Worm (Caenorhabditis elegans): ENCODE data around the gene K03B8.6.

DNA sequence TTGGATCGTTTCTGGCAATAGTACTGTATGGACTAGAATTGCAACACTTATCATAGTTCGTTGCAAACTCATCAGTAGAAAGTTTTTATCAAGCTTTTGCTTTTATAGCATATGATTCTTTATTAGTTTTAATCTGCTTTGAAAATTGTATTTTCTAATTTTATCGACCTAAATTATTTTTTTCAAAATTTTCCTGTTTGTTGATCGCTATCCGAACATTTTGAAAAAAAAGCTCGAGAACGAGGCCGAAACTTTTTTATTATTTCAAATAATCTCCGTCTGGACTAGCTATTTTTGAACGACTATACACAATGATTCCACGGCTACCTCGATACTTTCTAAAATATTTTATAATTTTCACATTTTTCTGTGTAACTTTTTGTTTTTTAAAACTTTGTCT is 21.0 kb upstream of the K03B8.6 start, which contains the start of gene F55C10.4:
- no peak for TF ChIP-seq snpc-4 (tag; optimal IDR thresholded peaks at IDR 0.05)
- TF ChIP-seq ama-1 (optimal IDR thresholded peaks at IDR 0.05), result no peak
- no peak for TF ChIP-seq lin-13 (GFP tag; optimal IDR thresholded peaks at IDR 0.05)
- no peak for TF ChIP-seq skn-1 (tag; optimal IDR thresholded peaks at IDR 0.05)
- TF ChIP-seq ceh-16 (tag; optimal IDR thresholded peaks at IDR 0.05), result no peak
- TF ChIP-seq nhr-237 (tag; optimal IDR thresholded peaks at IDR 0.05), result no peak
- TF ChIP-seq mdl-1 (tag; optimal IDR thresholded peaks at IDR 0.05), result no peak
- TF ChIP-seq elt-1 (tag; optimal IDR thresholded peaks at IDR 0.05), result no peak
- TF ChIP-seq sma-9 (GFP tag; optimal IDR thresholded peaks at IDR 0.05), result no peak
- TF ChIP-seq sma-9 (tag; optimal IDR thresholded peaks at IDR 0.05), result no peak
- no peak for TF ChIP-seq ztf-11 (tag; optimal IDR thresholded peaks at IDR 0.05)
- no peak for TF ChIP-seq ztf-4 (tag; optimal IDR thresholded peaks at IDR 0.05)
- TF ChIP-seq nhr-25 (tag; optimal IDR thresholded peaks at IDR 0.05), result no peak
- no peak for TF ChIP-seq nhr-23 (tag; optimal IDR thresholded peaks at IDR 0.05)
